Fruit fly (Drosophila melanogaster): Measurements from ENCODE around the gene Gss2.

DNA sequence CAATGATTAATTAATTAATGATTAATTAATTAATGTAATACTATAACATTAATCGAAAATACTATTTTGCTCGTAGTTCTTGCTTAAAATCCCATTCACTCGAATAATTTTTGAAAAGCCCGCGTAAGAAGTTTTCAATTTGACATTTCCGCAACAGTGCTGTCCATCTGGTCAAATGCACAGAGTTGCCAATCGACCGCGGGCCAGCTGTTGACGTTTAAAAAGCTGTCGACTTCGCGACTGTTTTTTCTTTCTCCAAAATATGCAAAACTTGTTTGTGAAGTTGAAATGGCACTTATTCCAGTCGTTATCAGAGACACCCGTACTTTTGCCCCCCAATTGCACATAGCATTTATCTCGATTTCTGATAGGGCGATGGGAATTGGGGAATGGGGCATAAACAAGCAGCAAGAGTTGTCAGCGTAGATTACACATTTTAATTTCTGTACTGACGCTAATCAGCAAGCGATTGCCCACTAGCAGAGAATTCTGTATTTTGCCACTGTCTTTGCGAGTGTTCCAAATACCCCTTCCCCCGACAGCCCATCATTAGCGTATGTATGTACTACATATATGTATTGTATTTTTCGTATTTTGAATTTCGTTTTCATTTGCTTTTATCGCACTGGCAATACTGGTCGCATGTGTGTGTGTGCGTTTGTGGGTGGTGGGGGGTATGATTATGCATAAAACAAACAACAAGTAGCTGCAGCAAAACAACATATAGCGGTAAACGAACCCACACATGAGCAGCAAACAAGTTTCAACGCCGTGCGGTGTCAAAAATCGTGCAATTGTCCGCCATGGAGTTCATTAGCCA, 42.8 kb upstream of the Gss2 start, which contains the start of gene Srx:
- TF ChIP-seq h (optimal IDR thresholded peaks at IDR 0.05) (no peak), Myc (optimal IDR thresholded peaks at IDR 0.05) (no peak), insv (optimal IDR thresholded peaks at IDR 0.05) (no peak), Sin3A (optimal IDR thresholded peaks at IDR 0.05) (no peak), psq (optimal IDR thresholded peaks at IDR 0.05) (no peak), ttk (optimal IDR thresholded peaks at IDR 0.05) (no peak)

Measured in Kc167 (cell line).